Worm (Caenorhabditis elegans) whole organism, L2 larva: ENCODE results near the gene R10E12.2.
A peak's percentile ranks its signal among the peaks of the same experiment; 100 is the strongest.

Experiments used
- C34F6.9 ChIP-seq: fragments of 150-350 bp; optimal IDR thresholded peaks from 2 replicates; lab custom pipeline; 2014; ENCODE audit warnings: missing biosample characterization, missing genetic modification characterization
- R02D3.7 ChIP-seq: fragments of 150-350 bp; optimal IDR thresholded peaks from 2 replicates; lab custom pipeline; 2014; ENCODE audit warnings: missing biosample characterization, missing genetic modification characterization
- Y55F3AM.14 ChIP-seq: fragments of 200-800 bp; sonication (Bioruptor generic); optimal IDR thresholded peaks from 2 replicates; lab custom pipeline; 2018; ENCODE audit warnings: mild to moderate bottlenecking, missing genetic modification characterization, missing compliant biosample characterization
- alr-1 ChIP-seq: fragments of 150-350 bp; optimal IDR thresholded peaks from 2 replicates; lab custom pipeline; 2014; ENCODE audit warnings: missing biosample characterization, missing genetic modification characterization
- aly-2 ChIP-seq: fragments of 150-350 bp; optimal IDR thresholded peaks from 2 replicates; lab custom pipeline; 2014; ENCODE audit warnings: missing biosample characterization, missing genetic modification characterization
- ama-1 ChIP-seq: fragments of 150-350 bp; optimal IDR thresholded peaks from 2 replicates; lab custom pipeline; 2018; ENCODE audit warnings: inconsistent platforms
- blmp-1 ChIP-seq: sonication (generic microtip); optimal IDR thresholded peaks from 2 replicates; lab custom pipeline; 2017; ENCODE audit warnings: missing genetic modification characterization, mild to moderate bottlenecking, missing compliant biosample characterization, antibody characterized with exemption, moderate library complexity; ENCODE audit not compliant: insufficient read depth
- ceh-82 ChIP-seq: fragments of 150-350 bp; optimal IDR thresholded peaks from 2 replicates; lab custom pipeline; 2014; ENCODE audit warnings: missing biosample characterization, missing genetic modification characterization
- crh-2 ChIP-seq: sonication (generic microtip); optimal IDR thresholded peaks from 2 replicates; lab custom pipeline; 2017; ENCODE audit warnings: missing biosample characterization, missing genetic modification characterization
- egl-27 ChIP-seq: sonication (generic microtip); optimal IDR thresholded peaks from 3 replicates; lab custom pipeline; 2017; ENCODE audit warnings: missing biosample characterization, missing genetic modification reagents, missing genetic modification characterization
- elt-1 ChIP-seq: fragments of 150-350 bp; optimal IDR thresholded peaks from 2 replicates; lab custom pipeline; 2014; ENCODE audit warnings: missing biosample characterization, missing genetic modification characterization
- elt-3 ChIP-seq: sonication (generic microtip); optimal IDR thresholded peaks from 2 replicates; lab custom pipeline; 2017; ENCODE audit warnings: missing biosample characterization, missing genetic modification characterization
- fos-1 ChIP-seq: fragments of 150-350 bp; optimal IDR thresholded peaks from 2 replicates; lab custom pipeline; 2014; ENCODE audit warnings: missing biosample characterization, missing genetic modification characterization
- lin-11 ChIP-seq: fragments of 150-350 bp; sonication (generic microtip); optimal IDR thresholded peaks from 2 replicates; lab custom pipeline; 2014; ENCODE audit warnings: missing biosample characterization, missing genetic modification characterization, inconsistent platforms, mixed read lengths
- lin-13 ChIP-seq: fragments of 150-350 bp; optimal IDR thresholded peaks from 2 replicates; lab custom pipeline; 2014; ENCODE audit warnings: missing biosample characterization, missing genetic modification reagents, missing genetic modification characterization
- lin-39 ChIP-seq: fragments of 150-350 bp; optimal IDR thresholded peaks from 2 replicates; lab custom pipeline; 2014; ENCODE audit warnings: missing biosample characterization, missing genetic modification reagents, missing genetic modification characterization
- lsy-2 ChIP-seq, 2 experiments: fragments of 150-350 bp in 1 of 2; sonication (generic microtip) in 1 of 2; optimal IDR thresholded peaks; 2 replicates each; lab custom pipeline; 2014 to 2017; ENCODE audit warnings: missing biosample characterization in 2 of 2, missing genetic modification characterization in 2 of 2
- mdl-1 ChIP-seq, 2 experiments: fragments of 150-350 bp in 1 of 2; sonication (generic microtip) in 1 of 2; optimal IDR thresholded peaks; 2 replicates each; lab custom pipeline; 2017; ENCODE audit warnings: missing biosample characterization in 2 of 2, missing genetic modification characterization in 2 of 2
- nhr-10 ChIP-seq: sonication (generic microtip); optimal IDR thresholded peaks from 2 replicates; lab custom pipeline; 2017; ENCODE audit warnings: missing biosample characterization, missing genetic modification characterization
- nhr-12 ChIP-seq: fragments of 150-350 bp; optimal IDR thresholded peaks from 2 replicates; lab custom pipeline; 2014; ENCODE audit warnings: missing biosample characterization, missing genetic modification characterization
- nhr-129 ChIP-seq: fragments of 150-350 bp; optimal IDR thresholded peaks from 2 replicates; lab custom pipeline; 2014; ENCODE audit warnings: missing biosample characterization, missing genetic modification characterization
- nhr-21 ChIP-seq: fragments of 150-350 bp; optimal IDR thresholded peaks from 2 replicates; lab custom pipeline; 2014; ENCODE audit warnings: missing biosample characterization, missing genetic modification characterization
- nhr-25 ChIP-seq: fragments of 150-350 bp; sonication (generic microtip); optimal IDR thresholded peaks from 3 replicates; lab custom pipeline; 2014; ENCODE audit warnings: missing biosample characterization, missing genetic modification characterization
- nhr-6 ChIP-seq: fragments of 150-350 bp; optimal IDR thresholded peaks from 2 replicates; lab custom pipeline; 2014; ENCODE audit warnings: missing biosample characterization, missing genetic modification characterization
- nhr-77 ChIP-seq: fragments of 150-350 bp; optimal IDR thresholded peaks from 2 replicates; lab custom pipeline; 2014; ENCODE audit warnings: missing biosample characterization, missing genetic modification characterization
- peb-1 ChIP-seq: fragments of 150-350 bp; optimal IDR thresholded peaks from 2 replicates; lab custom pipeline; 2014; ENCODE audit warnings: missing biosample characterization, missing genetic modification characterization
- sem-4 ChIP-seq: fragments of 150-350 bp; optimal IDR thresholded peaks from 2 replicates; lab custom pipeline; 2014; ENCODE audit warnings: missing biosample characterization, missing genetic modification reagents, missing genetic modification characterization
- skn-1 ChIP-seq: sonication (generic microtip); optimal IDR thresholded peaks from 2 replicates; lab custom pipeline; 2017; ENCODE audit warnings: missing biosample characterization, missing genetic modification characterization
- sma-3 ChIP-seq: sonication (generic microtip); optimal IDR thresholded peaks from 2 replicates; lab custom pipeline; 2016; ENCODE audit warnings: missing genetic modification reagents, missing genetic modification characterization, missing compliant biosample characterization
- unc-55 ChIP-seq: fragments of 150-350 bp; sonication (generic microtip); optimal IDR thresholded peaks from 3 replicates; lab custom pipeline; 2014; ENCODE audit warnings: missing biosample characterization, missing genetic modification reagents, missing genetic modification characterization
- unc-62 ChIP-seq: fragments of 150-350 bp; optimal IDR thresholded peaks from 2 replicates; lab custom pipeline; 2014; ENCODE audit warnings: missing biosample characterization, missing genetic modification reagents, missing genetic modification characterization
- zag-1 ChIP-seq: fragments of 150-350 bp; optimal IDR thresholded peaks from 2 replicates; lab custom pipeline; 2014; ENCODE audit warnings: missing biosample characterization, missing genetic modification characterization
- ztf-1 ChIP-seq: fragments of 200-800 bp; sonication (Bioruptor generic); conservative IDR thresholded peaks from 2 replicates; pipeline ENCODE4 v1.3.6; 2022; ENCODE audit warnings: missing genetic modification characterization, missing compliant biosample characterization
- ztf-11 ChIP-seq: sonication (generic microtip); optimal IDR thresholded peaks from 2 replicates; lab custom pipeline; 2017; ENCODE audit warnings: missing biosample characterization, missing genetic modification characterization
- ztf-4 ChIP-seq: fragments of 150-350 bp; optimal IDR thresholded peaks from 2 replicates; lab custom pipeline; 2014; ENCODE audit warnings: missing biosample characterization, missing genetic modification characterization

R10E12.2 gene

ce11 chrIII:9973765-9974164 lies at the start of gene R10E12.2:
Gene R10E12.2 (minus strand): TSS chrIII:9973865.
- TF ChIP-seq nhr-25 (tag; lab: Kevin White, UChicago): no peak
- no peak for TF ChIP-seq peb-1
- no peak for TF ChIP-seq nhr-21 (tag; lab: Kevin White, UChicago)
- no peak for TF ChIP-seq ceh-82 (tag; lab: Kevin White, UChicago)
- TF ChIP-seq nhr-129: no peak
- no peak for TF ChIP-seq nhr-77 (tag; lab: Kevin White, UChicago)
- TF ChIP-seq egl-27: no peak
- no peak for TF ChIP-seq crh-2
- TF ChIP-seq ztf-1 (GFP tag; lab: Robert Waterston, UW): no peak
- no peak for TF ChIP-seq nhr-10 (tag; lab: Kevin White, UChicago)
- TF ChIP-seq blmp-1 (tag; lab: Kevin White, UChicago): no peak

ce11 chrIII:10023452-10023851 lies 49.8 kb upstream of the R10E12.2 start, which contains the start of gene ins-21:
Gene ins-21 (plus strand): TSS chrIII:10023752.
- no peak for TF ChIP-seq lin-13
- TF ChIP-seq nhr-12: no peak
- TF ChIP-seq ama-1 (lab: Kevin White, UChicago): no peak
- TF ChIP-seq ztf-11 (tag; lab: Kevin White, UChicago): no peak
- no peak for TF ChIP-seq unc-62 (GFP tag; lab: Kevin White, UChicago)
- no peak for TF ChIP-seq elt-1 (tag; lab: Kevin White, UChicago)
- no peak for TF ChIP-seq ztf-4 (tag; lab: Kevin White, UChicago)
- TF ChIP-seq crh-2: no peak
- TF ChIP-seq nhr-6 (tag; lab: Kevin White, UChicago): no peak
- TF ChIP-seq skn-1 (tag; lab: Kevin White, UChicago): no peak
- TF ChIP-seq C34F6.9 (tag; lab: Kevin White, UChicago): no peak
- TF ChIP-seq Y55F3AM.14: no peak
- TF ChIP-seq ceh-82 (tag; lab: Kevin White, UChicago): no peak
- no peak for TF ChIP-seq peb-1
- TF ChIP-seq mdl-1 (tag; optimal IDR thresholded peaks at IDR 0.05; lab: Kevin White, UChicago): no peak
- no peak for TF ChIP-seq alr-1 (tag; lab: Kevin White, UChicago)
- TF ChIP-seq lsy-2 (tag; optimal IDR thresholded peaks at IDR 0.05; lab: Kevin White, UChicago): no peak
- TF ChIP-seq nhr-25 (tag; lab: Kevin White, UChicago): no peak

ce11 chrIII:10018007-10018406 lies 44.3 kb upstream of the R10E12.2 start:
- TF ChIP-seq zag-1 (tag; lab: Kevin White, UChicago) (no peak), aly-2 (tag; lab: Kevin White, UChicago) (no peak), elt-1 (tag; lab: Kevin White, UChicago) (no peak), sem-4 (tag; lab: Kevin White, UChicago) (no peak), elt-3 (tag; lab: Kevin White, UChicago) (no peak)

- TF ChIP-seq lin-39 (tag; lab: Kevin White, UChicago) (no peak), fos-1 (tag; lab: Kevin White, UChicago) (peak; percentile 9), lsy-2 (tag; optimal IDR thresholded peaks at IDR 0.05; lab: Kevin White, UChicago) (peak in 1 of 2 experiments; percentile 62), R02D3.7 (tag; lab: Kevin White, UChicago) (no peak), nhr-129 (peak; percentile 69), lin-11 (peak; percentile 44), zag-1 (tag; lab: Kevin White, UChicago) (peak; percentile 42), sma-3 (GFP tag; lab: Kevin White, UChicago) (no peak), sem-4 (tag; lab: Kevin White, UChicago) (peak; percentile 2), mdl-1 (tag; optimal IDR thresholded peaks at IDR 0.05; lab: Kevin White, UChicago) (peak in 1 of 2 experiments; percentile 76), unc-55 (GFP tag; lab: Kevin White, UChicago) (peak; percentile 89), C34F6.9 (tag; lab: Kevin White, UChicago) (peak; percentile 79), lin-13 (peak; percentile 33), crh-2 (peak; percentile 77), nhr-6 (tag; lab: Kevin White, UChicago) (peak; percentile 37)
Observed at ce11 chrIII:10016413-10017051, 42.9 kb upstream of the R10E12.2 start, which contains the start of gene rgs-1. Gene rgs-1 (minus strand): TSS chrIII:10016558.
